Worm (Caenorhabditis elegans) whole organism, L4 larva: ENCODE measurements around the gene Y17D7B.10.

ENCODE experiments used
- Y105C5A.15 ChIP-seq: fragments of 200-800 bp; sonication (Bioruptor generic); IDR thresholded peaks from 2 replicates; pipeline ENCODE4 v1.3.6; 2022; ENCODE audit warnings: missing genetic modification characterization, missing compliant biosample characterization
- aly-2 ChIP-seq: sonication (generic microtip); optimal IDR thresholded peaks from 2 replicates; lab custom pipeline; 2018; ENCODE audit warnings: missing biosample characterization, missing genetic modification characterization
- lsy-2 ChIP-seq, 2 experiments: fragments of 150-350 bp in 1 of 2; sonication (generic microtip) in 1 of 2; optimal IDR thresholded peaks; 2 replicates each; lab custom pipeline; 2014 to 2017; ENCODE audit warnings: missing biosample characterization in 2 of 2, missing genetic modification characterization in 2 of 2
- mes-2 ChIP-seq: sonication (generic microtip); optimal IDR thresholded peaks from 2 replicates; lab custom pipeline; 2016; ENCODE audit warnings: missing genotype, mild to moderate bottlenecking, missing genetic modification characterization, missing compliant biosample characterization; ENCODE audit not compliant: poor library complexity, severe bottlenecking
- nhr-28 ChIP-seq: fragments of 150-350 bp; optimal IDR thresholded peaks from 2 replicates; lab custom pipeline; 2014; ENCODE audit warnings: missing biosample characterization, missing genetic modification characterization
- ztf-11 ChIP-seq: fragments of 150-350 bp; optimal IDR thresholded peaks from 2 replicates; lab custom pipeline; 2014; ENCODE audit warnings: missing biosample characterization, missing genetic modification characterization

DNA sequence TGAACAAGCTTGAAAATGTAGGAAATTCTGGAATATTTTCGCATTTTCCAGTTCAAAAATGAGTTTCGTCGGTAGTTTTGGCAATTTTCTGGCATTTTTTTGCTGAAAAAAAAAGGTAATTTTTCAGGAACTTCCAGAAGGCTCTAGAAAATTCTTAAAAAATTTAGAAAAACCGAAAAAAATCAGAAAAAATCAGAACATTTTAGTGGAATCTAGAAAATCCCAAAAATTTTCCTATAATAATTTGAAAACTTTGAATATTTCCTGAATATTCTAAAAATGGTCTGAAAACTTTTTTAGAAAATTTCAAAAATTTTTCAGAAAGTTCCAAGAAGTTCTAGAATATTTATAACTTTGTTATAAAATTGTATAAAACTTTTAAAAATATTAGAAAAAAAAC, 3.2 kb downstream of the Y17D7B.10 start, which contains the start of gene Y17D7B.3:
- TF ChIP-seq ztf-11 (tag; lab: Kevin White, UChicago) (no peak), Y105C5A.15 (no peak), aly-2 (tag; lab: Kevin White, UChicago) (no peak), lsy-2 (tag; optimal IDR thresholded peaks at IDR 0.05; lab: Kevin White, UChicago) (no peak), nhr-28 (tag; lab: Kevin White, UChicago) (no peak), mes-2 (tag; lab: Kevin White, UChicago) (no peak)
